Fruit fly (Drosophila melanogaster): ENCODE results near the gene RpS6.
A peak's percentile ranks its signal among the peaks of the same experiment; 100 is the strongest.

The RpS6 gene

DNA sequence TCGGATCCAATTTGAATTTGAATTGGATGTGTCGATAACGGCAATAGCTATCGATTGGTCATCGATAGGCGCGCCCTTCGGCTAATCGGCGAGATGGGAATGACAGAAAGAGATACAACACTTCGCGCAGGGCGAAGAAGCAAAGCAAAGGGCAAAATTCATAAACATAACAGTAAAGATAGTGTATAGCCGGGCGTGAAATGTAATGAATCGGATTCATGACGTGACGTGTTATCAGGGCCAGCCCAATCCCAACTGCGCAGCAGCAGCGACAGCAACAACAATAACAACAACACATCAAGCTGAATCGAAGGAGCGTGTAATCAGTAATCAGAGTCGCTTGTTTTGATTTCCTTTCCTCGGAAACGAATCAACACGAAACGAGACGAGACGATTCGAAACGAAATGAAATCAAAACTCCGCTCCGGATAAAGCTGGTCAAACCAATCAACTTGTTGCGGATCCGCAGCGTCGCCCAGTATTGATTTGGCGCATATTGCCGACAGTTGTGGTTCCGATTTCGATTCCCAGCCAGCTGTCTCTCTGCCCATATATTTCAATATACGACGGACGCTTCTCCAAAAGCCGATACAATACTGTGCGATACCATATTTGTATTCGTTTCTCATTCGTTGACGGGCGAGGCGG, 11.0 kb upstream of the RpS6 start, which contains the start of gene snz:
Gene snz (plus strand): TSS at position 107 of the 648 bp plus-strand sequence.
- peak; percentile 50 for TF ChIP-seq ovo (GFP tag; optimal IDR thresholded peaks at IDR 0.05)
- TF ChIP-seq CG11617 (GFP tag; optimal IDR thresholded peaks at IDR 0.05), result peak; percentile 20
- peak; percentile 38 for TF ChIP-seq CG7101 (tag; optimal IDR thresholded peaks at IDR 0.05)
- peak; percentile 46 for TF ChIP-seq tj (GFP tag; optimal IDR thresholded peaks at IDR 0.05)
- TF ChIP-seq CG5204 (GFP tag; optimal IDR thresholded peaks at IDR 0.05), result no peak
- peak; percentile 18 for TF ChIP-seq CG14711 (tag; optimal IDR thresholded peaks at IDR 0.05)
- TF ChIP-seq kay (GFP tag; ENCODE audit: borderline replicate concordance), result no peak
- TF ChIP-seq Crg-1 (GFP tag; optimal IDR thresholded peaks at IDR 0.05), result no peak
- TF ChIP-seq Clk (GFP tag; optimal IDR thresholded peaks at IDR 0.05), result no peak
- no peak for TF ChIP-seq CG1620 (GFP tag; optimal IDR thresholded peaks at IDR 0.05)
- no peak for TF ChIP-seq toe (GFP tag; optimal IDR thresholded peaks at IDR 0.05)
- TF ChIP-seq cic (GFP tag; optimal IDR thresholded peaks at IDR 0.05), result peak; percentile 62
- no peak for TF ChIP-seq Hr96 (GFP tag; optimal IDR thresholded peaks at IDR 0.05)
- no peak for TF ChIP-seq pad (GFP tag; optimal IDR thresholded peaks at IDR 0.05)
- TF ChIP-seq CG12768 (GFP tag; optimal IDR thresholded peaks at IDR 0.05), result no peak
- TF ChIP-seq CG33017 (tag; optimal IDR thresholded peaks at IDR 0.05), result no peak
- TF ChIP-seq Mnt (GFP tag; optimal IDR thresholded peaks at IDR 0.05), result peak; percentile 35
- TF ChIP-seq bab1 (GFP tag; optimal IDR thresholded peaks at IDR 0.05), result peak; percentile 11
- no peak for TF ChIP-seq CG7045 (GFP tag; optimal IDR thresholded peaks at IDR 0.05)
- TF ChIP-seq cnc (optimal IDR thresholded peaks at IDR 0.05), result no peak

DNA sequence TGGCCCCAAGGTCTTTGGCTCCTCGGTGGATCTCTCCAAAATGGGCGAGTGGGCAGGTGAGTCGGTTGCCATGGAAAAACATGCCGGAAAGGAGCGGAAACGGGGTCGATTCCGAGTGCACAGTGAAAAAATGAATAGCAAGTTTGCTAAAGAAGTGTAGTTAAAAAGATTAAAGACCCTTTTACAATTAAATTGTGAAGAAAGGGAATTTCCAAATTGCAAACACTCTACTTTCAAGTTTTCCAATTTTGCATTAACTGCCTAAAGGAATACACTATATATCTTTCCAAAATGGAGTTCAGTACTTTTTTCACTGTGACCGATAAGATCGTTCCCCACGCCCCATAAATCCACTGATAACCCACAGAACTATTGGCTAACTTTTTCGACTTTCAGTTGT, 8.4 kb upstream of the RpS6 start:
- TF ChIP-seq CG7045 (GFP tag; optimal IDR thresholded peaks at IDR 0.05) (no peak), ovo (GFP tag; optimal IDR thresholded peaks at IDR 0.05) (no peak), Hr96 (GFP tag; optimal IDR thresholded peaks at IDR 0.05) (no peak), CG11617 (GFP tag; optimal IDR thresholded peaks at IDR 0.05) (no peak), CG7101 (tag; optimal IDR thresholded peaks at IDR 0.05) (no peak), Clk (GFP tag; optimal IDR thresholded peaks at IDR 0.05) (no peak), CG33017 (tag; optimal IDR thresholded peaks at IDR 0.05) (no peak), CG12768 (GFP tag; optimal IDR thresholded peaks at IDR 0.05) (no peak), bab1 (GFP tag; optimal IDR thresholded peaks at IDR 0.05) (no peak), cnc (optimal IDR thresholded peaks at IDR 0.05) (no peak)

DNA sequence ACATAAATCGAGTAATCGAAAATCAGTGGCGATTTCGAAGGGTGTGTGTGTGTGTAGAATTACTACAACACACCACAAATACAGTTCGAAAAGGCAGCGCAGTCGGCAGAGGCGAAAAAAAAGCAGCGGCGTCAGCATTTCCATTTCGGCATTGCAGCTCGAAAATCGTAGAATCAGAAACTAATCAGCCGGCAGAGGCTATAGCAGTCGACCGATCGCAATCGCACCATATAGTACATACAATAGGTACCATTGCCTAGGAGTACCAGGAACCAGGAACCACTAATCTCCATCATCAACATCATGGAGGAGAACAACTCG, 7.9 kb upstream of the RpS6 start:
- peak; percentile 96 for TF ChIP-seq tj (GFP tag; optimal IDR thresholded peaks at IDR 0.05)
- no peak for TF ChIP-seq CG5204 (GFP tag; optimal IDR thresholded peaks at IDR 0.05)

DNA sequence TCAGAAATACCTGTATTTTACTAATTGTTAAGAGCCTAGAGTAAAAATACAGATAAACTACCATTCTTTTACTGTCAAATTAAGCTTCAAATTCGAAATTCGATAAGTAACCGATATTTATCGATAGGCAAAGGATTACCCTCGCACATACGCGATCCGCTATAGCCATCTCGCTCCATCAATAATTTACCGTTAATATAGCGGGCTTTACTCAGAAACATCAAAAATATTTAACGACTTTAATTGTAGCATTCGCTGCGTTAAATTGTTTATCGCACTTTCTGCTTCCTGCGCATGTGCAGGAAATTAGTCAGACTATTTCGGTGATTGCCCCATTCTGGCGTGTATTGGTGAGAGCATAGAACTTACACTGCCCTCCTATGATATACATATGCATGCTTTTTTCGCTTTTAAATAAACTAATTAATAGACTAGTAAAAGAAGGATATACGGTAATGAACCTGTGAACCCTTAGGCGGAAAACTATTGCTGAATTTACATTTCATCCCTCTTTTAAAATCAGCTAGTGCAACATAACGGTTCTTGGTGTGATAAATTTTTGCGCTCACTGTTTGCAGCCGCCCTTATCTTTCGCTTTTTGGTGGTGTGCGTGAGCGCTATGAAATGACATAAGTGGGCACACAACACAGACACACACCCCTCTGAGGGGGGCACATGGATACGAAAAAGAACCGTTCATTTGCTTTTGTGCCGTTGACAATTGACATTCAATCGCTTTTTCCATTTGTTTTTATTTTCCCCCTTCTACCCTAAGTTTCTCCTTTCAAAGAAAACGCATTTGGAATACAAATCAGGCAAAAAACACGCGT, 7.3 kb upstream of the RpS6 start, which contains the start of the genes dpr14 and spidey:
Gene dpr14 (minus strand): TSS at position 48 of the 830 bp plus-strand sequence.
Gene spidey (plus strand): TSS at position 693 of the 830 bp plus-strand sequence.
- peak; percentile 2 for TF ChIP-seq kay (GFP tag; ENCODE audit: borderline replicate concordance)
- TF ChIP-seq ovo (GFP tag; optimal IDR thresholded peaks at IDR 0.05), result peak; percentile 99
- no peak for TF ChIP-seq cnc (optimal IDR thresholded peaks at IDR 0.05)
- TF ChIP-seq CG11617 (GFP tag; optimal IDR thresholded peaks at IDR 0.05), result peak; percentile 89
- TF ChIP-seq CG7101 (tag; optimal IDR thresholded peaks at IDR 0.05), result peak; percentile 92
- peak; percentile 87 for TF ChIP-seq CG14711 (tag; optimal IDR thresholded peaks at IDR 0.05)
- TF ChIP-seq CG12768 (GFP tag; optimal IDR thresholded peaks at IDR 0.05), result peak; percentile 84
- TF ChIP-seq CG1620 (GFP tag; optimal IDR thresholded peaks at IDR 0.05), result peak; percentile 86
- peak; percentile 84 for TF ChIP-seq Mnt (GFP tag; optimal IDR thresholded peaks at IDR 0.05)
- TF ChIP-seq tj (GFP tag; optimal IDR thresholded peaks at IDR 0.05), result no peak
- peak; percentile 72 for TF ChIP-seq Clk (GFP tag; optimal IDR thresholded peaks at IDR 0.05)
- TF ChIP-seq Crg-1 (GFP tag; optimal IDR thresholded peaks at IDR 0.05), result peak; percentile 71
- no peak for TF ChIP-seq CG5204 (GFP tag; optimal IDR thresholded peaks at IDR 0.05)
- peak; percentile 78 for TF ChIP-seq CG33017 (tag; optimal IDR thresholded peaks at IDR 0.05)
- peak; percentile 99 for TF ChIP-seq pad (GFP tag; optimal IDR thresholded peaks at IDR 0.05)
- TF ChIP-seq cic (GFP tag; optimal IDR thresholded peaks at IDR 0.05), result peak; percentile 55
- TF ChIP-seq CG7045 (GFP tag; optimal IDR thresholded peaks at IDR 0.05), result peak; percentile 81
- TF ChIP-seq Hr96 (GFP tag; optimal IDR thresholded peaks at IDR 0.05), result peak; percentile 95
- peak; percentile 69 for TF ChIP-seq toe (GFP tag; optimal IDR thresholded peaks at IDR 0.05)
- peak; percentile 88 for TF ChIP-seq bab1 (GFP tag; optimal IDR thresholded peaks at IDR 0.05)

DNA sequence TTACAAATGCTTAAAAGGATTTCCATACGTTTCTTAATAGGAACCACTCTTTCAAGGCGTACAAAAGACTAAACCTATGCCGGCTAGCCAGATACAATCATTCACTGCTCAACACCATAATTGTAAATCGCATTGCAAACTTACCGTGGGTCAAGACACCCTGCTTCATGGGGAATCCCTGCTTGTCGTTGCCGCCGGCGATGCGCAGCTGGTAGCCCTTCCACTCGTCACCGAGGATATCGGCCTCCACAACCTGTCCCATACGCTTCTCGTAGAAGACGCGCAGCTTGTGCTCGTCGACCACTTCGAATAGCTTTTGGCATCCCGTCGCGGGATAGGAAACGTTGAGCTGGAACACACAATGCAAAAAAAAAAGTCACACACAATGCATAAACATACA, 472 bp downstream of the RpS6 start:
- TF ChIP-seq CG33017 (tag; optimal IDR thresholded peaks at IDR 0.05) (no peak), kay (GFP tag; ENCODE audit: borderline replicate concordance) (no peak), CG12768 (GFP tag; optimal IDR thresholded peaks at IDR 0.05) (no peak), pad (GFP tag; optimal IDR thresholded peaks at IDR 0.05) (no peak), toe (GFP tag; optimal IDR thresholded peaks at IDR 0.05) (no peak), tj (GFP tag; optimal IDR thresholded peaks at IDR 0.05) (no peak)

DNA sequence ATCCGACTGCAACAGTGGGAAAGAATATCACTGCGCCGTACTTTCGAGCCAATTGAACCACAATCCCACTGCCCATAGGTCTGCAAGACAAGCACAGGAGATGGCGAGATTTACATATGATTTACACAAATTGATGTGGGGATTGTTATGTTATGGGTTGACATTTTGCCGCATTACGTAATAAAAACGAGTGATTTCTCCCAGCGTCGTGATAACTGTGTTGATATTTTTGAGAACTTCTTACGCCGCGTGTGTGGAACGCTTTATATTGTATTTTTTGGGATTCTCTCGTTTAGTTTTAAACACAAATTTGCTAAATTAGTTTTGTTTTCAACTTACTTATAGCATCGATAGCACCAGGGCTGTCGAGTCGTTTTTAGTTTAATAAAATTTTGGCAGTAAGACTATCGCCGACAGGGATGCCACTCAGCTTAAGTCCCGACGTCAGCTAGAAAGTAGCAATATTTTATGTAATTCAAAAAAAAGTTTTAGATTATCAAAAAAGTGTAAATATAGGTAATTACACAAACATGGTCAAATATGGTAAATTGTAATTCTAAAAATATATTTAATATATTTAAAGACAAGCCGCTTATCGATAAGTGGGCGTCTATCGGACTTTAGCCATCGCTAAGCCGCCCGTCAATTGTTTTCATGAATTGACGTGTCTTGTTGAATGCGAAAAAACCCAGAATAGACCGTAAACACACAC, 7.6 kb downstream of the RpS6 start, which contains the start of the genes CG45089, ND-MNLL and p115:
Gene CG45089 (minus strand): TSS at position 388 of the 712 bp plus-strand sequence.
Gene ND-MNLL (minus strand): TSS at position 388 of the 712 bp plus-strand sequence.
Gene p115 (plus strand): TSS at position 621 of the 712 bp plus-strand sequence.
- TF ChIP-seq CG7045 (GFP tag; optimal IDR thresholded peaks at IDR 0.05), result peak; percentile 11
- peak; percentile 55 for TF ChIP-seq toe (GFP tag; optimal IDR thresholded peaks at IDR 0.05)
- TF ChIP-seq CG7101 (tag; optimal IDR thresholded peaks at IDR 0.05), result peak; percentile 76
- TF ChIP-seq tj (GFP tag; optimal IDR thresholded peaks at IDR 0.05), result peak; percentile 61
- no peak for TF ChIP-seq Clk (GFP tag; optimal IDR thresholded peaks at IDR 0.05)
- peak; percentile 42 for TF ChIP-seq ovo (GFP tag; optimal IDR thresholded peaks at IDR 0.05)
- TF ChIP-seq Mnt (GFP tag; optimal IDR thresholded peaks at IDR 0.05), result peak; percentile 75
- peak; percentile 67 for TF ChIP-seq CG11617 (GFP tag; optimal IDR thresholded peaks at IDR 0.05)
- TF ChIP-seq CG14711 (tag; optimal IDR thresholded peaks at IDR 0.05), result peak; percentile 96
- no peak for TF ChIP-seq cnc (optimal IDR thresholded peaks at IDR 0.05)
- peak; percentile 32 for TF ChIP-seq Hr96 (GFP tag; optimal IDR thresholded peaks at IDR 0.05)
- TF ChIP-seq CG5204 (GFP tag; optimal IDR thresholded peaks at IDR 0.05), result peak; percentile 40
- TF ChIP-seq CG33017 (tag; optimal IDR thresholded peaks at IDR 0.05), result no peak
- peak; percentile 46 for TF ChIP-seq pad (GFP tag; optimal IDR thresholded peaks at IDR 0.05)
- TF ChIP-seq cic (GFP tag; optimal IDR thresholded peaks at IDR 0.05), result no peak
- peak; percentile 81 for TF ChIP-seq CG1620 (GFP tag; optimal IDR thresholded peaks at IDR 0.05)
- TF ChIP-seq kay (GFP tag; ENCODE audit: borderline replicate concordance), result no peak
- peak; percentile 44 for TF ChIP-seq Crg-1 (GFP tag; optimal IDR thresholded peaks at IDR 0.05)
- no peak for TF ChIP-seq CG12768 (GFP tag; optimal IDR thresholded peaks at IDR 0.05)
- peak; percentile 80 for TF ChIP-seq bab1 (GFP tag; optimal IDR thresholded peaks at IDR 0.05)
